Fruit fly (Drosophila melanogaster): ENCODE data around the gene Nup205.

dm6 chrX:19876836-19877468 is 24.9 kb downstream of the Nup205 start:
- TF ChIP-seq CG5204 (GFP tag; optimal IDR thresholded peaks at IDR 0.05): no peak
- TF ChIP-seq Clk (GFP tag; optimal IDR thresholded peaks at IDR 0.05): no peak
- no peak for TF ChIP-seq CG14711 (tag; optimal IDR thresholded peaks at IDR 0.05)

All from whole organism, adult.